Worm (Caenorhabditis elegans) whole organism, late embryonic: ENCODE data around the gene xbx-5.
"Not testable (repeated sequence)": the region's sequence is repeated elsewhere in the genome, so short reads cannot be mapped to it uniquely, and the experiment has no call there.

Source experiments
- C38D4.7 ChIP-seq: fragments of 200-800 bp; sonication (Bioruptor generic); optimal IDR thresholded peaks from 2 replicates; lab custom pipeline; 2018; ENCODE audit warnings: mild to moderate bottlenecking, missing genetic modification characterization, moderate library complexity, missing compliant biosample characterization
- T23F11.4 ChIP-seq: fragments of 200-800 bp; sonication (Bioruptor generic); optimal IDR thresholded peaks from 2 replicates; lab custom pipeline; 2018; ENCODE audit warnings: mild to moderate bottlenecking, missing genetic modification characterization, missing compliant biosample characterization
- ama-1 ChIP-seq: fragments of 150-350 bp; optimal IDR thresholded peaks from 2 replicates; lab custom pipeline; 2014
- ceh-18 ChIP-seq: sonication (generic microtip); optimal IDR thresholded peaks from 2 replicates; lab custom pipeline; 2016; ENCODE audit warnings: missing genetic modification characterization, missing compliant biosample characterization
- ceh-24 ChIP-seq: sonication (generic microtip); optimal IDR thresholded peaks from 2 replicates; lab custom pipeline; 2016; ENCODE audit warnings: mild to moderate bottlenecking, missing genetic modification characterization, missing compliant biosample characterization
- ceh-45 ChIP-seq: fragments of 200-800 bp; sonication (Bioruptor generic); IDR thresholded peaks from 2 replicates; pipeline ENCODE4 v1.3.6; 2022; ENCODE audit warnings: missing genetic modification reagents, missing genetic modification characterization, missing compliant biosample characterization
- dve-1 ChIP-seq: sonication (generic microtip); optimal IDR thresholded peaks from 2 replicates; lab custom pipeline; 2017; ENCODE audit warnings: antibody characterized with exemption, mild to moderate bottlenecking, missing genetic modification characterization, missing compliant biosample characterization
- elt-2 ChIP-seq: sonication (generic microtip); optimal IDR thresholded peaks from 2 replicates; lab custom pipeline; 2016; ENCODE audit warnings: missing genetic modification reagents, missing genetic modification characterization, missing compliant biosample characterization
- elt-4 ChIP-seq: sonication (generic microtip); optimal IDR thresholded peaks from 2 replicates; lab custom pipeline; 2016; ENCODE audit warnings: missing genetic modification characterization, missing compliant biosample characterization
- ets-4 ChIP-seq: sonication (generic microtip); optimal IDR thresholded peaks from 2 replicates; lab custom pipeline; 2016; ENCODE audit warnings: missing genetic modification characterization, missing compliant biosample characterization
- eyg-1 ChIP-seq: sonication (generic microtip); optimal IDR thresholded peaks from 2 replicates; lab custom pipeline; 2016; ENCODE audit warnings: missing genotype, missing genetic modification characterization, missing compliant biosample characterization
- hlh-15 ChIP-seq: sonication (generic microtip); optimal IDR thresholded peaks from 2 replicates; lab custom pipeline; 2016; ENCODE audit warnings: missing genetic modification characterization, missing compliant biosample characterization
- hlh-6 ChIP-seq: sonication (generic microtip); optimal IDR thresholded peaks from 2 replicates; lab custom pipeline; 2016; ENCODE audit warnings: missing genotype, missing genetic modification characterization, missing compliant biosample characterization
- hlh-8 ChIP-seq: sonication (generic microtip); optimal IDR thresholded peaks from 2 replicates; lab custom pipeline; 2016; ENCODE audit warnings: missing genotype, missing genetic modification characterization, missing compliant biosample characterization
- madf-2 ChIP-seq: sonication (generic microtip); optimal IDR thresholded peaks from 2 replicates; lab custom pipeline; 2017; ENCODE audit warnings: missing genetic modification characterization, missing compliant biosample characterization
- nfya-1 ChIP-seq: sonication (generic microtip); optimal IDR thresholded peaks from 2 replicates; lab custom pipeline; 2017; ENCODE audit warnings: missing genetic modification characterization, mild to moderate bottlenecking, missing compliant biosample characterization, antibody characterized with exemption, moderate library complexity
- nhr-232 ChIP-seq: sonication (generic microtip); optimal IDR thresholded peaks from 2 replicates; lab custom pipeline; 2016; ENCODE audit warnings: missing genetic modification characterization, missing compliant biosample characterization
- npax-4 ChIP-seq: sonication (generic microtip); optimal IDR thresholded peaks from 2 replicates; lab custom pipeline; 2016; ENCODE audit warnings: missing genetic modification characterization, missing compliant biosample characterization
- odd-2 ChIP-seq: sonication (generic microtip); optimal IDR thresholded peaks from 2 replicates; lab custom pipeline; 2017; ENCODE audit warnings: antibody characterized with exemption, mild to moderate bottlenecking, missing genetic modification characterization, missing compliant biosample characterization
- pag-3 ChIP-seq: sonication (generic microtip); optimal IDR thresholded peaks from 2 replicates; lab custom pipeline; 2016; ENCODE audit warnings: missing compliant biosample characterization, missing genetic modification characterization, borderline replicate concordance
- pat-9 ChIP-seq: fragments of 200-800 bp; sonication (Bioruptor generic); optimal IDR thresholded peaks from 2 replicates; lab custom pipeline; 2018; ENCODE audit warnings: mild to moderate bottlenecking, missing genetic modification characterization, moderate library complexity, missing compliant biosample characterization
- pax-1 ChIP-seq: fragments of 150-350 bp; optimal IDR thresholded peaks from 2 replicates; lab custom pipeline; 2014; ENCODE audit warnings: missing biosample characterization, missing genetic modification characterization
- pha-4 ChIP-seq: fragments of 150-350 bp; optimal IDR thresholded peaks from 2 replicates; lab custom pipeline; 2018; ENCODE audit warnings: missing biosample characterization, missing genetic modification reagents, missing genetic modification characterization
- ref-2 ChIP-seq: sonication (generic microtip); optimal IDR thresholded peaks from 2 replicates; lab custom pipeline; 2016; ENCODE audit warnings: missing genetic modification characterization, missing compliant biosample characterization
- rnt-1 ChIP-seq: sonication (generic microtip); optimal IDR thresholded peaks from 2 replicates; lab custom pipeline; 2016; ENCODE audit warnings: missing genetic modification characterization, missing compliant biosample characterization
- sox-2 ChIP-seq: fragments of 200-800 bp; sonication (Bioruptor generic); IDR thresholded peaks from 2 replicates; pipeline ENCODE4 v1.3.6; 2022; ENCODE audit warnings: missing genetic modification reagents, missing genetic modification characterization, missing compliant biosample characterization
- sox-4 ChIP-seq: sonication (generic microtip); optimal IDR thresholded peaks from 2 replicates; lab custom pipeline; 2017; ENCODE audit warnings: mild to moderate bottlenecking, missing genetic modification characterization, inconsistent platforms, missing compliant biosample characterization
- tbx-7 ChIP-seq: sonication (generic microtip); optimal IDR thresholded peaks from 2 replicates; lab custom pipeline; 2016; ENCODE audit warnings: missing genotype, missing genetic modification characterization, missing compliant biosample characterization
- unc-3 ChIP-seq, 2 experiments: fragments of 200-800 bp in 1 of 2; sonication (Bioruptor generic) in 1 of 2; sonication (generic microtip) in 1 of 2; conservative IDR thresholded peaks in 1 of 2; optimal IDR thresholded peaks in 1 of 2; 2 replicates each; pipeline versions ENCODE4 v1.3.6 to Lab custom; 2016 to 2022; ENCODE audit warnings: missing compliant biosample characterization in 2 of 2, missing genetic modification characterization in 2 of 2, missing genetic modification reagents in 1 of 2
- unc-55 ChIP-seq: sonication (generic microtip); optimal IDR thresholded peaks from 2 replicates; lab custom pipeline; 2017; ENCODE audit warnings: missing biosample characterization, missing genetic modification reagents, missing genetic modification characterization
- zip-5 ChIP-seq: sonication (generic microtip); optimal IDR thresholded peaks from 2 replicates; lab custom pipeline; 2016; ENCODE audit warnings: missing genetic modification characterization, missing compliant biosample characterization

xbx-5 gene

ce11 chrIII:3785094-3785493 lies 19.2 kb downstream of the xbx-5 start:
- TF ChIP-seq elt-2 (peak; percentile 41), pax-1 (tag; lab: Kevin White, UChicago) (no peak)
- TF ChIP-seq, all 69 proteins: peak for 1

ce11 chrIII:3783914-3784313 lies 20.4 kb downstream of the xbx-5 start:
- TF ChIP-seq unc-55 (GFP tag; lab: Kevin White, UChicago) (peak; percentile 37), madf-2 (tag; lab: Kevin White, UChicago) (no peak)

ce11 chrIII:3782853-3783252 lies 21.4 kb downstream of the xbx-5 start:
- peak; percentile 74 for TF ChIP-seq ceh-18 (tag; lab: Kevin White, UChicago)
- peak; percentile 59 for TF ChIP-seq unc-55 (GFP tag; lab: Kevin White, UChicago)
- no peak for TF ChIP-seq pax-1 (tag; lab: Kevin White, UChicago)
- TF ChIP-seq rnt-1 (tag; lab: Kevin White, UChicago): peak; percentile 28
- TF ChIP-seq nfya-1: peak; percentile 13
- TF ChIP-seq hlh-15 (tag; lab: Kevin White, UChicago): no peak

DNA sequence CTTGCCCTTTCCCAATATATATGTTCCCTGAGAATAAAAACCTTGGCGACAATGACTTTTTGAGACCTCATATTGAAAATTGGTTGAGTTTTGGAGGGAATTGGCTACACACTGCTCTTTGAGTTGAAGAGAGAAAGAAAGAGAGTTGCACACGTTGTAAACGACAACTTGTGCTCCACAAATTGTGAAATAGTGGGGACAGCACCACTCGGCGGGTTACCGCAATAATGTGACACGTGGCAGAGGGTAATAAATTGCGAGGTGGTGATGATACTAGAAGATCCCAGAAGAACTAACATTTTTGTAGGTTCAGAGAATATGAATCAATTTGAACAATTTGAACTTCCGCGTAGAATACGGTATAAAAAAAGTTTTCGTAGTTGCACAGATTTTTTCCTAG lies 22.4 kb downstream of the xbx-5 start:
- TF ChIP-seq C38D4.7 (GFP tag; lab: Kevin White, UChicago): no peak
- peak; percentile 34 for TF ChIP-seq rnt-1 (tag; lab: Kevin White, UChicago)
- TF ChIP-seq odd-2: no peak

ce11 chrIII:3774550-3774949 lies 29.7 kb downstream of the xbx-5 start:
- TF ChIP-seq ref-2 (peak; percentile 4), elt-4 (tag; lab: Kevin White, UChicago) (no peak)

- no peak for TF ChIP-seq sox-4 (tag; lab: Kevin White, UChicago)
- no peak for TF ChIP-seq ama-1
- no peak for TF ChIP-seq ref-2
- no peak for TF ChIP-seq madf-2 (tag; lab: Kevin White, UChicago)
- TF ChIP-seq pax-1 (tag; lab: Kevin White, UChicago): no peak
- no peak for TF ChIP-seq pha-4 (tag; lab: Kevin White, UChicago)
- no peak for TF ChIP-seq eyg-1 (tag; lab: Kevin White, UChicago)
- TF ChIP-seq hlh-8 (tag; lab: Kevin White, UChicago): no peak
- TF ChIP-seq ceh-24 (tag; lab: Kevin White, UChicago): no peak
- TF ChIP-seq npax-4: no peak
- no peak for TF ChIP-seq ets-4
- no peak for TF ChIP-seq pag-3 (tag; lab: Kevin White, UChicago)
- no peak for TF ChIP-seq hlh-6 (tag; lab: Kevin White, UChicago)
Observed at ce11 chrIII:3773173-3773572, 31.1 kb downstream of the xbx-5 start, which contains the start of gene lec-4. Gene lec-4, minus strand, starts transcription at chrIII:3773326.

- TF ChIP-seq sox-2 (GFP tag; lab: Robert Waterston, UW) (peak; percentile 28; the same call in 1 of the 2 replicates), unc-3 (GFP tag; conservative IDR thresholded peaks at IDR 0.05; lab: Robert Waterston, UW) (peak; percentile 87), ceh-45 (peak; percentile 66)
- not testable (repeated sequence) for TF ChIP-seq unc-3 (tag; optimal IDR thresholded peaks at IDR 0.05; lab: Kevin White, UChicago)
Observed at ce11 chrIII:3770370-3770769, 33.9 kb downstream of the xbx-5 start.

ce11 chrIII:3768200-3768599 lies 36.1 kb downstream of the xbx-5 start, which contains the start of gene gmeb-3:
Gene gmeb-3, plus strand, starts transcription at chrIII:3768500.
- TF ChIP-seq zip-5 (tag; lab: Kevin White, UChicago) (no peak), T23F11.4 (GFP tag; lab: Kevin White, UChicago) (no peak), nhr-232 (tag; lab: Kevin White, UChicago) (no peak), tbx-7 (no peak), dve-1 (tag; lab: Kevin White, UChicago) (no peak), pat-9 (tag; lab: Kevin White, UChicago) (no peak)
